Worm (Caenorhabditis elegans) whole organism, L3 larva: Measurements from ENCODE around the gene W04B5.3.

Experiments
- fkh-10 ChIP-seq: sonication (generic microtip); optimal IDR thresholded peaks from 2 replicates; lab custom pipeline; 2017; ENCODE audit warnings: missing biosample characterization, missing genetic modification reagents, missing genetic modification characterization
- jun-1 ChIP-seq: fragments of 150-350 bp; optimal IDR thresholded peaks from 2 replicates; lab custom pipeline; 2014; ENCODE audit warnings: missing biosample characterization, missing genetic modification reagents, missing genetic modification characterization
- mdl-1 ChIP-seq: fragments of 150-350 bp; optimal IDR thresholded peaks from 2 replicates; lab custom pipeline; 2014; ENCODE audit warnings: missing biosample characterization, missing genetic modification characterization
- nhr-25 ChIP-seq: sonication (generic microtip); optimal IDR thresholded peaks from 2 replicates; lab custom pipeline; 2017; ENCODE audit warnings: missing biosample characterization, missing genetic modification characterization
- pqm-1 ChIP-seq: fragments of 150-350 bp; optimal IDR thresholded peaks from 2 replicates; lab custom pipeline; 2017; ENCODE audit warnings: missing biosample characterization, missing genetic modification characterization, inconsistent platforms
- snpc-4 ChIP-seq: fragments of 150-350 bp; optimal IDR thresholded peaks from 2 replicates; lab custom pipeline; 2014; ENCODE audit warnings: missing biosample characterization, missing genetic modification characterization
- unc-39 ChIP-seq: sonication (generic microtip); optimal IDR thresholded peaks from 4 replicates; lab custom pipeline; 2017; ENCODE audit warnings: missing biosample characterization, missing genetic modification characterization
- ztf-11 ChIP-seq: fragments of 150-350 bp; optimal IDR thresholded peaks from 2 replicates; lab custom pipeline; 2014; ENCODE audit warnings: missing biosample characterization, missing genetic modification characterization
- ztf-4 ChIP-seq: fragments of 150-350 bp; optimal IDR thresholded peaks from 2 replicates; lab custom pipeline; 2014; ENCODE audit warnings: missing biosample characterization, missing genetic modification characterization

ce11 chrIII:2410925-2411450 is 7.3 kb upstream of the W04B5.3 start, which contains the start of gene mrpl-30:
- TF ChIP-seq snpc-4 (tag; lab: Kevin White, UChicago) (no peak), jun-1 (tag; lab: Kevin White, UChicago) (no peak), ztf-4 (no peak), mdl-1 (tag; lab: Kevin White, UChicago) (no peak), unc-39 (tag; lab: Kevin White, UChicago) (no peak), nhr-25 (no peak), ztf-11 (tag; lab: Kevin White, UChicago) (no peak), pqm-1 (no peak), fkh-10 (GFP tag; lab: Kevin White, UChicago) (no peak)
